Worm (Caenorhabditis elegans) whole organism, L3 larva: ENCODE measurements around the gene fbxa-179.

Experiments used
- aly-2 ChIP-seq: fragments of 150-350 bp; optimal IDR thresholded peaks from 2 replicates; lab custom pipeline; 2014; ENCODE audit warnings: missing biosample characterization, missing genetic modification characterization
- ama-1 ChIP-seq: fragments of 150-350 bp; optimal IDR thresholded peaks from 2 replicates; lab custom pipeline; 2018
- ceh-82 ChIP-seq: fragments of 150-350 bp; optimal IDR thresholded peaks from 2 replicates; lab custom pipeline; 2014; ENCODE audit warnings: missing biosample characterization, missing genetic modification characterization
- ceh-9 ChIP-seq: sonication (generic microtip); optimal IDR thresholded peaks from 2 replicates; lab custom pipeline; 2018; ENCODE audit warnings: missing biosample characterization, missing genetic modification characterization
- egl-27 ChIP-seq: sonication (generic microtip); optimal IDR thresholded peaks from 4 replicates; lab custom pipeline; 2017; ENCODE audit warnings: missing biosample characterization, missing genetic modification reagents, missing genetic modification characterization
- elt-3 ChIP-seq, 3 experiments: fragments of 150-350 bp in 1 of 3; sonication (generic microtip) in 2 of 3; optimal IDR thresholded peaks; 2 replicates in 2 of 3; 4 replicates in 1 of 3; lab custom pipeline; 2014 to 2017; ENCODE audit warnings: missing biosample characterization in 3 of 3, missing genetic modification characterization in 3 of 3
- fkh-10 ChIP-seq: sonication (generic microtip); optimal IDR thresholded peaks from 2 replicates; lab custom pipeline; 2017; ENCODE audit warnings: missing biosample characterization, missing genetic modification reagents, missing genetic modification characterization
- fkh-2 ChIP-seq: fragments of 150-350 bp; optimal IDR thresholded peaks from 2 replicates; lab custom pipeline; 2014; ENCODE audit warnings: missing biosample characterization, missing genetic modification reagents, missing genetic modification characterization
- nhr-28 ChIP-seq: fragments of 150-350 bp; optimal IDR thresholded peaks from 2 replicates; lab custom pipeline; 2014; ENCODE audit warnings: missing biosample characterization, missing genetic modification characterization
- nhr-76 ChIP-seq: fragments of 150-350 bp; sonication (generic microtip); optimal IDR thresholded peaks from 5 replicates; lab custom pipeline; 2014; ENCODE audit warnings: missing biosample characterization, missing genetic modification characterization
- pqm-1 ChIP-seq: fragments of 150-350 bp; optimal IDR thresholded peaks from 2 replicates; lab custom pipeline; 2017; ENCODE audit warnings: missing biosample characterization, missing genetic modification characterization, inconsistent platforms
- sea-2 ChIP-seq: fragments of 150-350 bp; sonication (generic microtip); optimal IDR thresholded peaks from 4 replicates; lab custom pipeline; 2014; ENCODE audit warnings: missing biosample characterization, missing genetic modification reagents, missing genetic modification characterization
- tbx-2 ChIP-seq: sonication (generic microtip); optimal IDR thresholded peaks from 2 replicates; lab custom pipeline; 2016; ENCODE audit warnings: mild to moderate bottlenecking, missing genetic modification characterization, missing compliant biosample characterization
- ztf-4 ChIP-seq: fragments of 150-350 bp; optimal IDR thresholded peaks from 2 replicates; lab custom pipeline; 2014; ENCODE audit warnings: missing biosample characterization, missing genetic modification characterization

DNA sequence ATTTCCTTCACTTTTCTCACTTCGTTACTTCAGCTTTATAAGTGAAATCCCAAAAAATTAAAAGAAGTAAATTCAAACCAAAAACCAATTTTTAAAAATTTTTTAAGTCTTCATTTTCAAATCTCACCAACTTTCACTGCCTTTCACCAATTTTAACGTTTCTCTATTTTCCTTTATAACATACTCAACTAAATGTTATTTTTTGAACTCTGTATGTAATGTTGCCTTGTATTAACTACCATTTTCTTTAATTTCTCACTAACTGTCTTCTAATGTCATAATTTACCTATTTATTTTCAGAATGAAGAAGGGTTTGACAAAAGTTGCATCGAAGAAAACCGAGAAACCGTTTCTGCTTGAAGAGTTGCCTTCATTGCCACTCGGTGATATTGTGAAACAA lies 32.0 kb upstream of the fbxa-179 start, which contains the start of gene F23D12.4:
- no peak for TF ChIP-seq sea-2 (GFP tag; lab: Kevin White, UChicago)
- TF ChIP-seq tbx-2, result no peak
- TF ChIP-seq fkh-2 (tag; lab: Kevin White, UChicago), result no peak
- TF ChIP-seq ztf-4, result no peak
- TF ChIP-seq nhr-76, result no peak
- no peak for TF ChIP-seq aly-2 (tag; lab: Kevin White, UChicago)
- TF ChIP-seq fkh-10, result no peak
- TF ChIP-seq nhr-28 (tag; lab: Kevin White, UChicago), result no peak
- TF ChIP-seq elt-3 (tag; optimal IDR thresholded peaks at IDR 0.05; lab: Kevin White, UChicago), result no peak
- TF ChIP-seq ceh-9 (tag; lab: Kevin White, UChicago), result no peak
- no peak for TF ChIP-seq ama-1 (lab: Kevin White, UChicago)
- no peak for TF ChIP-seq pqm-1 (tag; lab: Kevin White, UChicago)
- no peak for TF ChIP-seq egl-27 (tag; lab: Kevin White, UChicago)
- no peak for TF ChIP-seq ceh-82 (tag; lab: Kevin White, UChicago)
